Worm (Caenorhabditis elegans) whole organism, young adult: ENCODE measurements around the gene C48B4.9.

ENCODE experiments used
- B0261.1 ChIP-seq: sonication (generic microtip); optimal IDR thresholded peaks from 2 replicates; lab custom pipeline; 2016; ENCODE audit warnings: mild to moderate bottlenecking, missing genetic modification characterization, moderate library complexity, missing compliant biosample characterization
- C17E4.6 ChIP-seq: fragments of 200-800 bp; sonication (Bioruptor generic); IDR thresholded peaks from 2 replicates; pipeline ENCODE4 v1.3.6; 2022; ENCODE audit warnings: missing genetic modification reagents, missing genetic modification characterization, missing compliant biosample characterization
- F33H1.4 ChIP-seq: fragments of 200-800 bp; sonication (Bioruptor generic); IDR thresholded peaks from 2 replicates; pipeline ENCODE4 v1.3.6; 2022; ENCODE audit warnings: missing genetic modification reagents, missing genetic modification characterization, missing compliant biosample characterization
- F37B4.10 ChIP-seq: fragments of 200-800 bp; sonication (Bioruptor generic); IDR thresholded peaks from 2 replicates; pipeline ENCODE4 v1.3.6; 2022; ENCODE audit warnings: missing genetic modification characterization, missing compliant biosample characterization
- F52B5.7 ChIP-seq: sonication (generic microtip); optimal IDR thresholded peaks from 2 replicates; lab custom pipeline; 2016; ENCODE audit warnings: mild to moderate bottlenecking, missing genetic modification characterization, missing compliant biosample characterization
- F55B11.4 ChIP-seq: sonication (generic microtip); optimal IDR thresholded peaks from 2 replicates; lab custom pipeline; 2016; ENCODE audit warnings: missing compliant biosample characterization, missing genetic modification characterization, borderline replicate concordance; ENCODE audit not compliant: insufficient read depth
- K11D2.4 ChIP-seq: fragments of 200-800 bp; sonication (Bioruptor generic); IDR thresholded peaks from 2 replicates; pipeline ENCODE4 v1.3.6; 2022; ENCODE audit warnings: missing genetic modification reagents, missing genetic modification characterization, missing compliant biosample characterization
- ZK185.1 ChIP-seq: sonication (generic microtip); optimal IDR thresholded peaks from 2 replicates; lab custom pipeline; 2016; ENCODE audit warnings: mild to moderate bottlenecking, missing genetic modification characterization, missing compliant biosample characterization; ENCODE audit not compliant: poor library complexity, severe bottlenecking
- akir-1 ChIP-seq: fragments of 200-800 bp; sonication (Bioruptor generic); optimal IDR thresholded peaks from 2 replicates; lab custom pipeline; 2018; ENCODE audit warnings: mild to moderate bottlenecking, missing genetic modification characterization, moderate library complexity, missing compliant biosample characterization
- attf-3 ChIP-seq: fragments of 200-800 bp; sonication (Bioruptor generic); conservative IDR thresholded peaks from 2 replicates; pipeline ENCODE4 v1.3.6; 2022; ENCODE audit warnings: missing genetic modification reagents, missing genetic modification characterization, missing compliant biosample characterization
- attf-5 ChIP-seq: fragments of 200-800 bp; sonication (Bioruptor generic); optimal IDR thresholded peaks from 2 replicates; lab custom pipeline; 2018; ENCODE audit warnings: mild to moderate bottlenecking, missing genetic modification characterization, missing compliant biosample characterization
- bed-1 ChIP-seq: fragments of 200-800 bp; sonication (Bioruptor generic); IDR thresholded peaks from 2 replicates; pipeline ENCODE4 v1.3.6; 2022; ENCODE audit warnings: missing genetic modification reagents, missing genetic modification characterization, missing compliant biosample characterization
- ceh-91 ChIP-seq: fragments of 200-800 bp; sonication (Bioruptor generic); IDR thresholded peaks from 2 replicates; pipeline ENCODE4 v1.3.6; 2022; ENCODE audit warnings: missing genetic modification reagents, missing genetic modification characterization, missing compliant biosample characterization
- chd-7 ChIP-seq: sonication (generic microtip); optimal IDR thresholded peaks from 2 replicates; lab custom pipeline; 2016; ENCODE audit warnings: mild to moderate bottlenecking, missing genetic modification characterization, moderate library complexity, missing compliant biosample characterization
- ekl-4 ChIP-seq: fragments of 200-800 bp; sonication (Bioruptor generic); IDR thresholded peaks from 2 replicates; pipeline ENCODE4 v1.3.6; 2022; ENCODE audit warnings: missing genetic modification reagents, missing genetic modification characterization, missing compliant biosample characterization
- hlh-12 ChIP-seq: sonication (generic microtip); optimal IDR thresholded peaks from 2 replicates; lab custom pipeline; 2016; ENCODE audit warnings: missing genetic modification characterization, missing compliant biosample characterization
- hmg-1.2 ChIP-seq: fragments of 200-800 bp; sonication (Bioruptor generic); IDR thresholded peaks from 2 replicates; pipeline ENCODE4 v1.3.6; 2022; ENCODE audit warnings: missing genetic modification reagents, missing genetic modification characterization, missing compliant biosample characterization
- hmg-20 ChIP-seq: fragments of 200-800 bp; sonication (Bioruptor generic); IDR thresholded peaks from 2 replicates; pipeline ENCODE4 v1.3.6; 2022; ENCODE audit warnings: missing genetic modification reagents, missing genetic modification characterization, missing compliant biosample characterization
- hsf-1 ChIP-seq: fragments of 200-800 bp; sonication (Bioruptor generic); IDR thresholded peaks from 2 replicates; pipeline ENCODE4 v1.3.6; 2022; ENCODE audit warnings: missing genetic modification reagents, missing genetic modification characterization, missing compliant biosample characterization
- lin-26 ChIP-seq: fragments of 200-800 bp; sonication (Bioruptor generic); IDR thresholded peaks from 2 replicates; pipeline ENCODE4 v1.3.6; 2022; ENCODE audit warnings: missing genetic modification reagents, missing genetic modification characterization, missing compliant biosample characterization
- lsl-1 ChIP-seq: fragments of 200-800 bp; sonication (Bioruptor generic); optimal IDR thresholded peaks from 2 replicates; lab custom pipeline; 2018; ENCODE audit warnings: mild to moderate bottlenecking, missing genetic modification characterization, moderate library complexity, missing compliant biosample characterization
- mel-28 ChIP-seq: sonication (generic microtip); optimal IDR thresholded peaks from 2 replicates; lab custom pipeline; 2016; ENCODE audit warnings: borderline replicate concordance, mild to moderate bottlenecking, missing genetic modification characterization, missing compliant biosample characterization
- mxl-1 ChIP-seq: sonication (generic microtip); optimal IDR thresholded peaks from 2 replicates; lab custom pipeline; 2016; ENCODE audit warnings: missing genetic modification characterization, missing compliant biosample characterization
- nhr-179 ChIP-seq: sonication (generic microtip); optimal IDR thresholded peaks from 2 replicates; lab custom pipeline; 2016; ENCODE audit warnings: mild to moderate bottlenecking, missing genetic modification characterization, missing compliant biosample characterization
- nhr-27 ChIP-seq: fragments of 200-800 bp; sonication (Bioruptor generic); optimal IDR thresholded peaks from 2 replicates; lab custom pipeline; 2018; ENCODE audit warnings: mild to moderate bottlenecking, missing genetic modification characterization, moderate library complexity, missing compliant biosample characterization
- nhr-80 ChIP-seq: sonication (generic microtip); optimal IDR thresholded peaks from 2 replicates; lab custom pipeline; 2016; ENCODE audit warnings: missing genetic modification characterization, missing compliant biosample characterization
- pbrm-1 ChIP-seq: fragments of 200-800 bp; sonication (Bioruptor generic); IDR thresholded peaks from 2 replicates; pipeline ENCODE4 v1.3.6; 2022; ENCODE audit warnings: missing genetic modification reagents, missing genetic modification characterization, missing compliant biosample characterization
- pha-4 ChIP-seq: fragments of 150-350 bp; sonication (generic microtip); optimal IDR thresholded peaks from 2 replicates; lab custom pipeline; 2014; ENCODE audit warnings: missing biosample characterization, missing genetic modification reagents, missing genetic modification characterization
- repo-1 ChIP-seq: sonication (generic microtip); optimal IDR thresholded peaks from 2 replicates; lab custom pipeline; 2017; ENCODE audit warnings: mild to moderate bottlenecking, missing genetic modification characterization, missing compliant biosample characterization
- rpc-1 ChIP-seq, 2 experiments: fragments of 150-350 bp in 1 of 2; sonication (generic microtip) in 1 of 2; optimal IDR thresholded peaks; 2 replicates each; lab custom pipeline; 2014 to 2018; ENCODE audit warnings: missing biosample characterization in 1 of 2, missing genetic modification characterization in 1 of 2, missing genetic modification reagents in 1 of 2, missing genotype in 1 of 2
- sea-2 ChIP-seq: fragments of 200-800 bp; sonication (Bioruptor generic); IDR thresholded peaks from 2 replicates; pipeline ENCODE4 v1.3.6; 2022; ENCODE audit warnings: missing genetic modification characterization, missing compliant biosample characterization
- snpc-1.3 ChIP-seq: sonication (generic microtip); optimal IDR thresholded peaks from 2 replicates; lab custom pipeline; 2017; ENCODE audit warnings: missing genetic modification characterization, mild to moderate bottlenecking, missing compliant biosample characterization, antibody characterized with exemption, moderate library complexity, missing genotype, missing genetic modification reagents; ENCODE audit not compliant: insufficient read depth
- tbx-9 ChIP-seq: sonication (generic microtip); optimal IDR thresholded peaks from 2 replicates; lab custom pipeline; 2016; ENCODE audit warnings: borderline replicate concordance, missing genetic modification characterization, inconsistent platforms, missing compliant biosample characterization
- tlf-1 ChIP-seq: fragments of 200-800 bp; sonication (Bioruptor generic); optimal IDR thresholded peaks from 2 replicates; lab custom pipeline; 2018; ENCODE audit warnings: mild to moderate bottlenecking, missing genetic modification characterization, missing compliant biosample characterization
- xnd-1 ChIP-seq: sonication (generic microtip); optimal IDR thresholded peaks from 2 replicates; lab custom pipeline; 2016; ENCODE audit warnings: missing genotype, missing genetic modification reagents, missing genetic modification characterization, missing compliant biosample characterization
- ztf-18 ChIP-seq: sonication (generic microtip); optimal IDR thresholded peaks from 2 replicates; lab custom pipeline; 2016; ENCODE audit warnings: missing genotype, mild to moderate bottlenecking, missing genetic modification characterization, missing compliant biosample characterization
- ztf-22 ChIP-seq: fragments of 200-800 bp; sonication (Bioruptor generic); optimal IDR thresholded peaks from 2 replicates; lab custom pipeline; 2018; ENCODE audit warnings: mild to moderate bottlenecking, missing genetic modification characterization, moderate library complexity, missing compliant biosample characterization

C48B4.9 gene

ce11 chrIII:9563235-9563634, at the start of gene C48B4.9:
Gene C48B4.9 (minus strand): TSS chrIII:9563335.
- TF ChIP-seq mel-28 = no peak
- TF ChIP-seq hsf-1 = no peak
- TF ChIP-seq ZK185.1 (tag; lab: Kevin White, UChicago) = no peak
- TF ChIP-seq F52B5.7 (tag; lab: Kevin White, UChicago) = no peak
- TF ChIP-seq ekl-4 = no peak
- no peak for TF ChIP-seq mxl-1 (tag; lab: Kevin White, UChicago)
- TF ChIP-seq nhr-179 (tag; lab: Kevin White, UChicago) = no peak
- TF ChIP-seq repo-1 = no peak
- TF ChIP-seq pha-4 (tag; lab: Kevin White, UChicago) = no peak
- no peak for TF ChIP-seq attf-5 (GFP tag; lab: Kevin White, UChicago)
- no peak for TF ChIP-seq ztf-22 (GFP tag; lab: Kevin White, UChicago)
- no peak for TF ChIP-seq F37B4.10 (GFP tag; lab: Robert Waterston, UW)
- no peak for TF ChIP-seq akir-1 (GFP tag; lab: Kevin White, UChicago)
- no peak for TF ChIP-seq hlh-12
- no peak for TF ChIP-seq lin-26 (GFP tag; lab: Robert Waterston, UW)
- TF ChIP-seq F33H1.4 = no peak
- no peak for TF ChIP-seq hmg-20 (GFP tag; lab: Robert Waterston, UW)
- TF ChIP-seq, all 124 proteins: peak for 0

ce11 chrIII:9612097-9612496, 49.0 kb upstream of the C48B4.9 start, which contains the start of gene bbs-4:
Gene bbs-4 (minus strand): TSS chrIII:9612197.
- TF ChIP-seq bed-1 = no peak
- TF ChIP-seq nhr-27 = no peak
- TF ChIP-seq hsf-1 = no peak
- no peak for TF ChIP-seq tbx-9
- no peak for TF ChIP-seq attf-3 (GFP tag; lab: Robert Waterston, UW)

ce11 chrIII:9608650-9609049, 45.5 kb upstream of the C48B4.9 start, which contains the start of gene clec-161:
Gene clec-161 (minus strand): TSS chrIII:9608750.
- no peak for TF ChIP-seq rpc-1 (optimal IDR thresholded peaks at IDR 0.05; lab: Kevin White, UChicago)
- no peak for TF ChIP-seq rpc-1 (tag; optimal IDR thresholded peaks at IDR 0.05; lab: Kevin White, UChicago)
- TF ChIP-seq tlf-1 (GFP tag; lab: Kevin White, UChicago) = no peak
- TF ChIP-seq lsl-1 (GFP tag; lab: Kevin White, UChicago) = no peak
- no peak for TF ChIP-seq K11D2.4 (GFP tag; lab: Robert Waterston, UW)
- no peak for TF ChIP-seq xnd-1
- TF ChIP-seq F55B11.4 (tag; lab: Kevin White, UChicago) = no peak
- no peak for TF ChIP-seq snpc-1.3 (tag; lab: Kevin White, UChicago)
- TF ChIP-seq hmg-1.2 (GFP tag; lab: Robert Waterston, UW) = no peak
- no peak for TF ChIP-seq nhr-80 (tag; lab: Kevin White, UChicago)
- no peak for TF ChIP-seq ztf-22 (GFP tag; lab: Kevin White, UChicago)
- no peak for TF ChIP-seq pbrm-1
- no peak for TF ChIP-seq chd-7 (tag; lab: Kevin White, UChicago)
- no peak for TF ChIP-seq C17E4.6 (GFP tag; lab: Robert Waterston, UW)
- TF ChIP-seq ztf-18 (tag; lab: Kevin White, UChicago) = no peak
- TF ChIP-seq sea-2 (GFP tag; lab: Robert Waterston, UW) = no peak
- TF ChIP-seq ceh-91 = no peak
- no peak for TF ChIP-seq B0261.1 (tag; lab: Kevin White, UChicago)
